Fruit fly (Drosophila melanogaster) whole organism, pupa: ENCODE measurements around the gene twe.

ENCODE experiments used
- CG10348 ChIP-seq: fragments of 200-800 bp; sonication (Bioruptor generic); IDR thresholded peaks from 2 replicates; pipeline ENCODE4 v1.3.6; 2022; ENCODE audit warnings: missing biosample characterization, missing genetic modification characterization
- CG13204 ChIP-seq: fragments of 200-800 bp; sonication (Bioruptor generic); optimal IDR thresholded peaks from 2 replicates; lab custom pipeline; 2018; ENCODE audit warnings: missing biosample characterization, mild to moderate bottlenecking, missing genetic modification characterization, moderate library complexity
- CG15710 ChIP-seq: fragments of 200-800 bp; sonication (Bioruptor generic); optimal IDR thresholded peaks from 2 replicates; lab custom pipeline; 2018; ENCODE audit warnings: missing biosample characterization, mild to moderate bottlenecking, missing genetic modification characterization, moderate library complexity
- CG4496 ChIP-seq: fragments of 200-800 bp; sonication (Bioruptor generic); IDR thresholded peaks from 3 replicates; pipeline ENCODE4 v1.3.6; 2022; ENCODE audit warnings: missing biosample characterization, missing genetic modification characterization
- CG8301 ChIP-seq: fragments of 200-800 bp; sonication (Bioruptor generic); optimal IDR thresholded peaks from 2 replicates; lab custom pipeline; 2018; ENCODE audit warnings: missing biosample characterization, mild to moderate bottlenecking, missing genetic modification characterization
- CG9948 ChIP-seq: fragments of 200-800 bp; sonication (Bioruptor generic); optimal IDR thresholded peaks from 2 replicates; lab custom pipeline; 2018; ENCODE audit warnings: missing biosample characterization, mild to moderate bottlenecking, missing genetic modification characterization, moderate library complexity
- EcR ChIP-seq: fragments of 200-800 bp; sonication (Bioruptor generic); optimal IDR thresholded peaks from 3 replicates; lab custom pipeline; 2019; ENCODE audit warnings: missing biosample characterization, missing genetic modification characterization, mild to moderate bottlenecking, moderate library complexity, missing genetic modification reagents
- Ets98B ChIP-seq: fragments of 200-800 bp; sonication (Bioruptor generic); IDR thresholded peaks from 2 replicates; pipeline ENCODE4 v1.3.6; 2022; ENCODE audit warnings: missing biosample characterization, missing genetic modification characterization
- Snoo ChIP-seq: fragments of 200-800 bp; sonication (Bioruptor generic); optimal IDR thresholded peaks from 3 replicates; lab custom pipeline; 2017; ENCODE audit warnings: missing biosample characterization, mild to moderate bottlenecking, missing genetic modification characterization, inconsistent platforms

dm6 chr2L:16273439-16273838 lies 11.8 kb upstream of the twe start:
- no peak for TF ChIP-seq Snoo (tag; lab: Kevin White, UChicago)
- TF ChIP-seq CG4496 (GFP tag; lab: Robert Waterston, UW), result no peak
- no peak for TF ChIP-seq CG8301 (tag; lab: Kevin White, UChicago)
- TF ChIP-seq CG15710 (tag; lab: Kevin White, UChicago), result no peak
- TF ChIP-seq CG10348 (GFP tag; lab: Robert Waterston, UW), result no peak
- TF ChIP-seq Ets98B, result no peak
- no peak for TF ChIP-seq CG9948 (tag; lab: Kevin White, UChicago)
- TF ChIP-seq CG13204 (GFP tag; lab: Kevin White, UChicago), result no peak
- no peak for TF ChIP-seq EcR
